Fruit fly (Drosophila melanogaster) whole organism, embryonic: ENCODE results near the gene Efr.

Experiments
- CG12391 ChIP-seq: fragments of 200-800 bp; sonication (Bioruptor generic); optimal IDR thresholded peaks from 3 replicates; lab custom pipeline; 2018; ENCODE audit warnings: missing biosample characterization, mild to moderate bottlenecking, missing genetic modification characterization, moderate library complexity
- CG12942 ChIP-seq: fragments of 200-800 bp; sonication (Bioruptor generic); optimal IDR thresholded peaks from 3 replicates; lab custom pipeline; 2016; ENCODE audit warnings: missing biosample characterization, missing genetic modification characterization
- CHES-1-like ChIP-seq: fragments of 200-800 bp; sonication (Bioruptor generic); optimal IDR thresholded peaks from 2 replicates; lab custom pipeline; 2016; ENCODE audit warnings: missing biosample characterization, missing genetic modification characterization
- Hmx ChIP-seq: fragments of 200-800 bp; sonication (Bioruptor generic); optimal IDR thresholded peaks from 2 replicates; lab custom pipeline; 2016; ENCODE audit warnings: missing biosample characterization, missing genetic modification characterization
- Mad ChIP-seq: fragments of 200-800 bp; sonication (Bioruptor generic); optimal IDR thresholded peaks from 2 replicates; lab custom pipeline; 2016; ENCODE audit warnings: missing biosample characterization, missing genetic modification characterization
- Ravus ChIP-seq: fragments of 200-800 bp; sonication (Bioruptor generic); IDR thresholded peaks from 2 replicates; pipeline ENCODE4 v1.3.6; 2022; ENCODE audit warnings: missing biosample characterization, missing genetic modification characterization
- Sin3A ChIP-seq: fragments of >200 bp; optimal IDR thresholded peaks from 2 replicates; lab custom pipeline; 2018
- YL-1 ChIP-seq: fragments of 200-800 bp; sonication (Bioruptor generic); optimal IDR thresholded peaks from 3 replicates; lab custom pipeline; 2017; ENCODE audit warnings: missing biosample characterization, mild to moderate bottlenecking, missing genetic modification characterization
- corto ChIP-seq: fragments of 200-800 bp; sonication (Bioruptor generic); optimal IDR thresholded peaks from 2 replicates; lab custom pipeline; 2016; ENCODE audit warnings: missing biosample characterization, mild to moderate bottlenecking, missing genetic modification characterization, moderate library complexity
- fu2 ChIP-seq: fragments of 200-800 bp; sonication (Bioruptor generic); optimal IDR thresholded peaks from 2 replicates; lab custom pipeline; 2016; ENCODE audit warnings: missing biosample characterization, missing genetic modification characterization
- oc ChIP-seq: fragments of 200-800 bp; sonication (Bioruptor generic); optimal IDR thresholded peaks from 2 replicates; lab custom pipeline; 2018; ENCODE audit warnings: missing biosample characterization, mild to moderate bottlenecking, missing genetic modification characterization, moderate library complexity
- sob ChIP-seq: fragments of 200-800 bp; sonication (Bioruptor generic); IDR thresholded peaks from 2 replicates; pipeline ENCODE4 v1.3.6; 2022; ENCODE audit warnings: missing biosample characterization, missing genetic modification characterization
- zfh1 ChIP-seq: fragments of 200-800 bp; sonication (Bioruptor generic); IDR thresholded peaks from 3 replicates; pipeline ENCODE4 v1.3.6; 2022; ENCODE audit warnings: missing biosample characterization, missing genetic modification characterization

DNA sequence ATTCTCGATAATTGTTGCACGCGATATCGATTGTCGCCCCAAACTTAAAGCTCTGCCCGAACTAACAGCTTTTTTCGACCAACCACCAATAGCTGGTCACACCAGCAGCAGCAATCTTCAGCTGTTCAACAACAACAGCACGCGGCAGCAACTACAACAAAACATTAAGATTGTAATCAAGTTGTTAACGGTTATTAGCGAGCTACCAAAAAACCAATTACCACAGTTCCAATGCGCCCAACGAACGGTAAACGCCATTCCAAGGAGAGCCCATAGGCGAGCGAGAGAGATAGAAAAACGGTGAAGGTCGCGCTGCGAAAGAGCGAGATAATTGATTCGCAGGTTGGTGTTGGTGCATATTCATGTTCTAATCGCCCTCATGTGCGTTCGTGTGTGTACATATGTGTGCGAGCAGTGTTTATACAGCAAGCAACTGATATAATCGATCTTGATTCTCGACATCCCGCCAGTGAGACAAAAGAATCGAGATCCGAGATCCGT, at the start of gene Efr:
- no peak for TF ChIP-seq CG12391
- peak; percentile 5 for TF ChIP-seq YL-1 (GFP tag; lab: Kevin White, UChicago)
- no peak for TF ChIP-seq Ravus (GFP tag; lab: Robert Waterston, UW)
- no peak for TF ChIP-seq oc (tag; lab: Kevin White, UChicago)
- TF ChIP-seq Mad (GFP tag; lab: Kevin White, UChicago), result no peak
- TF ChIP-seq CHES-1-like (GFP tag; lab: Kevin White, UChicago), result no peak
- TF ChIP-seq Hmx (GFP tag; lab: Kevin White, UChicago), result no peak
- no peak for TF ChIP-seq corto
- no peak for TF ChIP-seq CG12942 (GFP tag; lab: Kevin White, UChicago)
- no peak for TF ChIP-seq fu2 (GFP tag; lab: Kevin White, UChicago)
- no peak for TF ChIP-seq zfh1 (GFP tag; lab: Robert Waterston, UW)
- TF ChIP-seq sob, result 0 out of 2 replicates have a peak, but pooled peaks have one; percentile 16
- TF ChIP-seq Sin3A (lab: Kevin White, UChicago), result no peak
